Worm (Caenorhabditis elegans) whole organism, L2 larva: ENCODE measurements around the gene F21A3.2.

ENCODE experiments used
- ZK546.5 ChIP-seq: sonication (generic microtip); optimal IDR thresholded peaks from 2 replicates; lab custom pipeline; 2017; ENCODE audit warnings: missing biosample characterization, missing genetic modification characterization
- aly-2 ChIP-seq: fragments of 150-350 bp; optimal IDR thresholded peaks from 2 replicates; lab custom pipeline; 2014; ENCODE audit warnings: missing biosample characterization, missing genetic modification characterization
- ama-1 ChIP-seq: fragments of 150-350 bp; optimal IDR thresholded peaks from 2 replicates; lab custom pipeline; 2018; ENCODE audit warnings: inconsistent platforms
- ceh-82 ChIP-seq: fragments of 150-350 bp; optimal IDR thresholded peaks from 2 replicates; lab custom pipeline; 2014; ENCODE audit warnings: missing biosample characterization, missing genetic modification characterization
- egl-27 ChIP-seq: sonication (generic microtip); optimal IDR thresholded peaks from 3 replicates; lab custom pipeline; 2017; ENCODE audit warnings: missing biosample characterization, missing genetic modification reagents, missing genetic modification characterization
- elt-1 ChIP-seq: fragments of 150-350 bp; optimal IDR thresholded peaks from 2 replicates; lab custom pipeline; 2014; ENCODE audit warnings: missing biosample characterization, missing genetic modification characterization
- nhr-10 ChIP-seq: sonication (generic microtip); optimal IDR thresholded peaks from 2 replicates; lab custom pipeline; 2017; ENCODE audit warnings: missing biosample characterization, missing genetic modification characterization
- nhr-12 ChIP-seq: fragments of 150-350 bp; optimal IDR thresholded peaks from 2 replicates; lab custom pipeline; 2014; ENCODE audit warnings: missing biosample characterization, missing genetic modification characterization
- skn-1 ChIP-seq: sonication (generic microtip); optimal IDR thresholded peaks from 2 replicates; lab custom pipeline; 2017; ENCODE audit warnings: missing biosample characterization, missing genetic modification characterization
- ztf-11 ChIP-seq: sonication (generic microtip); optimal IDR thresholded peaks from 2 replicates; lab custom pipeline; 2017; ENCODE audit warnings: missing biosample characterization, missing genetic modification characterization

- TF ChIP-seq elt-1: no peak
- no peak for TF ChIP-seq ztf-11 (tag; lab: Kevin White, UChicago)
- no peak for TF ChIP-seq ceh-82 (tag; lab: Kevin White, UChicago)
- TF ChIP-seq ZK546.5 (tag; lab: Kevin White, UChicago): no peak
- TF ChIP-seq nhr-10 (tag; lab: Kevin White, UChicago): no peak
- TF ChIP-seq aly-2 (tag; lab: Kevin White, UChicago): no peak
- TF ChIP-seq egl-27 (tag; lab: Kevin White, UChicago): no peak
- TF ChIP-seq skn-1: no peak
- no peak for TF ChIP-seq ama-1 (lab: Kevin White, UChicago)
- TF ChIP-seq nhr-12: no peak
These were observed 30.2 kb downstream of the F21A3.2 start for ce11 chrV:15503603-15504002.
